Fruit fly (Drosophila melanogaster): ENCODE results near the gene yip2.

The yip2 gene

dm6 chr2L:9886086-9886485 is 29.0 kb upstream of the yip2 start, which contains the start of gene nAChRalpha6 (continued):
- TF ChIP-seq CG12104 (GFP tag; optimal IDR thresholded peaks at IDR 0.05) (no peak), bab2 (GFP tag; optimal IDR thresholded peaks at IDR 0.05) (no peak), Deaf1 (tag; optimal IDR thresholded peaks at IDR 0.05) (peak; percentile 93), inv (GFP tag; IDR thresholded peaks at IDR 0.05; ENCODE audit: partially characterized antibody) (no peak), CG4707 (GFP tag; optimal IDR thresholded peaks at IDR 0.05) (no peak), dm (GFP tag; optimal IDR thresholded peaks at IDR 0.05) (no peak), CG8478 (optimal IDR thresholded peaks at IDR 0.05) (no peak), CG9437 (GFP tag; optimal IDR thresholded peaks at IDR 0.05) (no peak), CG10267 (tag; optimal IDR thresholded peaks at IDR 0.05) (no peak), CG10209 (GFP tag; optimal IDR thresholded peaks at IDR 0.05) (no peak)

- TF ChIP-seq mirr (GFP tag; optimal IDR thresholded peaks at IDR 0.05), result no peak
- no peak for TF ChIP-seq gcm (GFP tag; optimal IDR thresholded peaks at IDR 0.05)
- TF ChIP-seq insv (GFP tag; optimal IDR thresholded peaks at IDR 0.05), result peak in 1 of 2 experiments; percentile 43
- no peak for TF ChIP-seq ken (GFP tag; IDR thresholded peaks at IDR 0.05)
- TF ChIP-seq pita (GFP tag; optimal IDR thresholded peaks at IDR 0.05), result peak; percentile 88
- no peak for TF ChIP-seq prd (optimal IDR thresholded peaks at IDR 0.05)
- peak; percentile 17; the same call in 1 of the 3 replicates for TF ChIP-seq prd (GFP tag; IDR thresholded peaks at IDR 0.05)
- peak; percentile 90 for TF ChIP-seq MBD-R2 (GFP tag; IDR thresholded peaks at IDR 0.05)
- TF ChIP-seq rib (GFP tag; IDR thresholded peaks at IDR 0.05), result 0 out of 2 replicates have a peak, but pooled peaks have one; percentile 47
- TF ChIP-seq CG14710 (tag; optimal IDR thresholded peaks at IDR 0.05), result peak; percentile 27
- peak; percentile 55 for TF ChIP-seq sd (tag; optimal IDR thresholded peaks at IDR 0.05)
- TF ChIP-seq CG14860 (GFP tag; IDR thresholded peaks at IDR 0.05; ENCODE audit: partially characterized antibody), result peak; percentile 90
- TF ChIP-seq unc-4 (GFP tag; IDR thresholded peaks at IDR 0.05; ENCODE audit: partially characterized antibody), result peak; percentile 60
- peak; percentile 55 for TF ChIP-seq inv (GFP tag; IDR thresholded peaks at IDR 0.05; ENCODE audit: partially characterized antibody)
- peak; percentile 22 for TF ChIP-seq CG4617 (GFP tag; optimal IDR thresholded peaks at IDR 0.05; ENCODE audit: borderline replicate concordance)
- TF ChIP-seq abd-A (tag; optimal IDR thresholded peaks at IDR 0.05), result peak; percentile 63
- no peak for TF ChIP-seq PHDP (tag; optimal IDR thresholded peaks at IDR 0.05)
- peak; percentile 51 for TF ChIP-seq CG2712 (tag; optimal IDR thresholded peaks at IDR 0.05)
- no peak for TF ChIP-seq chm (GFP tag; IDR thresholded peaks at IDR 0.05)
- peak; percentile 88 for TF ChIP-seq vnd (GFP tag; IDR thresholded peaks at IDR 0.05; ENCODE audit: partially characterized antibody)
- TF ChIP-seq CrebB (tag; optimal IDR thresholded peaks at IDR 0.05), result peak; percentile 20
- no peak for TF ChIP-seq Ssrp (tag; optimal IDR thresholded peaks at IDR 0.05)
- TF ChIP-seq zfh2 (GFP tag; optimal IDR thresholded peaks at IDR 0.05), result no peak
- peak; percentile 16 for TF ChIP-seq Sry-δ (GFP tag; optimal IDR thresholded peaks at IDR 0.05)
- TF ChIP-seq Dll (GFP tag; IDR thresholded peaks at IDR 0.05; ENCODE audit: partially characterized antibody), result peak; percentile 62; the same call in 3 of the 4 replicates
- peak; percentile 14; the same call in 1 of the 3 replicates for TF ChIP-seq zfh1 (GFP tag; IDR thresholded peaks at IDR 0.05)
- TF ChIP-seq CG3163 (GFP tag; optimal IDR thresholded peaks at IDR 0.05), result no peak
- peak; percentile 21; the same call in 1 of the 2 replicates for TF ChIP-seq CG3847 (GFP tag; IDR thresholded peaks at IDR 0.05)
- TF ChIP-seq CG12391 (tag; optimal IDR thresholded peaks at IDR 0.05), result peak; percentile 22
- TF ChIP-seq trh (GFP tag; optimal IDR thresholded peaks at IDR 0.05), result no peak
- TF ChIP-seq HmgZ (tag; optimal IDR thresholded peaks at IDR 0.05), result peak; percentile 60
- peak; percentile 49 for TF ChIP-seq Dbx (GFP tag; IDR thresholded peaks at IDR 0.05)
- TF ChIP-seq Scr (GFP tag; IDR thresholded peaks at IDR 0.05; ENCODE audit: partially characterized antibody), result peak; percentile 76
- TF ChIP-seq Hr51 (GFP tag; optimal IDR thresholded peaks at IDR 0.05), result peak in 1 of 2 experiments; percentile 37
- no peak for TF ChIP-seq pros (GFP tag; optimal IDR thresholded peaks at IDR 0.05)
- TF ChIP-seq CG11085 (GFP tag; IDR thresholded peaks at IDR 0.05), result no peak
- peak; percentile 82 for TF ChIP-seq bbx (GFP tag; IDR thresholded peaks at IDR 0.05; ENCODE audit: partially characterized antibody)
- peak; percentile 38 for TF ChIP-seq CG33213 (GFP tag; optimal IDR thresholded peaks at IDR 0.05)
- TF ChIP-seq CG32532 (GFP tag; IDR thresholded peaks at IDR 0.05), result peak; percentile 15; the same call in 1 of the 2 replicates
- TF ChIP-seq CG17186 (GFP tag; optimal IDR thresholded peaks at IDR 0.05), result peak; percentile 76
Observed at dm6 chr2L:9887856-9888269, 27.2 kb upstream of the yip2 start, which contains the start of gene Fkbp59. Gene Fkbp59 (plus strand): TSS chr2L:9888005.

Measured in whole organism, embryonic.